Fruit fly (Drosophila melanogaster) whole organism, embryonic: ENCODE results near the gene Indy-2.

Experiments used
- Aef1 ChIP-seq: fragments of 200-800 bp; sonication (Bioruptor generic); IDR thresholded peaks from 3 replicates; pipeline ENCODE4 v1.3.6; 2022; ENCODE audit warnings: missing biosample characterization, missing genetic modification characterization
- Blimp-1 ChIP-seq: fragments of 200-800 bp; sonication (Bioruptor generic); optimal IDR thresholded peaks from 3 replicates; lab custom pipeline; 2018; ENCODE audit warnings: missing biosample characterization, missing genetic modification characterization, mild to moderate bottlenecking, moderate library complexity, missing genetic modification reagents
- CG10543 ChIP-seq: fragments of 200-800 bp; sonication (Bioruptor generic); optimal IDR thresholded peaks from 3 replicates; lab custom pipeline; 2017; ENCODE audit warnings: missing biosample characterization, mild to moderate bottlenecking, missing genetic modification characterization, moderate library complexity
- CG13775 ChIP-seq: fragments of 200-800 bp; sonication (Bioruptor generic); optimal IDR thresholded peaks from 3 replicates; lab custom pipeline; 2017; ENCODE audit warnings: missing biosample characterization, mild to moderate bottlenecking, missing genetic modification characterization
- CG14050 ChIP-seq: fragments of 200-800 bp; sonication (Bioruptor generic); IDR thresholded peaks from 3 replicates; pipeline ENCODE4 v1.3.6; 2022; ENCODE audit warnings: missing biosample characterization, missing genetic modification characterization
- CG14441 ChIP-seq: fragments of 200-800 bp; sonication (Bioruptor generic); IDR thresholded peaks from 2 replicates; pipeline ENCODE4 v1.3.6; 2022; ENCODE audit warnings: missing biosample characterization, missing genetic modification characterization
- CG15011 ChIP-seq: fragments of 200-800 bp; sonication (Bioruptor generic); optimal IDR thresholded peaks from 3 replicates; lab custom pipeline; 2018; ENCODE audit warnings: missing biosample characterization, mild to moderate bottlenecking, missing genetic modification characterization
- CG15514 ChIP-seq: fragments of 200-800 bp; sonication (Bioruptor generic); optimal IDR thresholded peaks from 3 replicates; lab custom pipeline; 2017; ENCODE audit warnings: missing biosample characterization, missing genetic modification characterization, mild to moderate bottlenecking, moderate library complexity, missing genetic modification reagents
- CG15696 ChIP-seq: fragments of 200-800 bp; sonication (Bioruptor generic); optimal IDR thresholded peaks from 2 replicates; lab custom pipeline; 2019; ENCODE audit warnings: missing biosample characterization, mild to moderate bottlenecking, missing genetic modification characterization, moderate library complexity
- CG18619 ChIP-seq: fragments of 200-800 bp; sonication (Bioruptor generic); optimal IDR thresholded peaks from 3 replicates; lab custom pipeline; 2017; ENCODE audit warnings: missing biosample characterization, mild to moderate bottlenecking, missing genetic modification characterization
- CG2712 ChIP-seq: fragments of 200-800 bp; optimal IDR thresholded peaks from 3 replicates; lab custom pipeline; 2019; ENCODE audit warnings: missing biosample characterization, mild to moderate bottlenecking, missing genetic modification characterization, moderate library complexity
- CG2889 ChIP-seq: fragments of 200-800 bp; sonication (Bioruptor generic); IDR thresholded peaks from 3 replicates; pipeline ENCODE4 v1.3.6; 2022; ENCODE audit warnings: missing biosample characterization, missing genetic modification characterization
- CG30431 ChIP-seq: fragments of 200-800 bp; sonication (Bioruptor generic); optimal IDR thresholded peaks from 2 replicates; lab custom pipeline; 2017; ENCODE audit warnings: missing biosample characterization, missing genetic modification characterization
- CG32772 ChIP-seq: fragments of 200-800 bp; sonication (Bioruptor generic); IDR thresholded peaks from 2 replicates; pipeline ENCODE4 v1.3.6; 2022; ENCODE audit warnings: missing biosample characterization, missing genetic modification characterization
- CG33557 ChIP-seq: fragments of 200-800 bp; sonication (Bioruptor generic); optimal IDR thresholded peaks from 2 replicates; lab custom pipeline; 2019; ENCODE audit warnings: missing biosample characterization, mild to moderate bottlenecking, missing genetic modification characterization, moderate library complexity
- CG34224 ChIP-seq: fragments of 200-800 bp; sonication (Bioruptor generic); IDR thresholded peaks from 3 replicates; pipeline ENCODE4 v1.3.6; 2022; ENCODE audit warnings: missing biosample characterization, missing genetic modification characterization; ENCODE audit not compliant: partially characterized antibody
- CG34422 ChIP-seq: fragments of 200-800 bp; sonication (Bioruptor generic); IDR thresholded peaks from 3 replicates; pipeline ENCODE4 v1.3.6; 2022; ENCODE audit warnings: missing biosample characterization, missing genetic modification characterization
- CG9437 ChIP-seq: fragments of 200-800 bp; sonication (Bioruptor generic); optimal IDR thresholded peaks from 2 replicates; lab custom pipeline; 2018; ENCODE audit warnings: missing biosample characterization, mild to moderate bottlenecking, missing genetic modification characterization
- Chrac-16 ChIP-seq: fragments of 200-800 bp; sonication (Bioruptor generic); optimal IDR thresholded peaks from 3 replicates; lab custom pipeline; 2016; ENCODE audit warnings: missing biosample characterization, missing genetic modification characterization
- D ChIP-seq, 2 experiments: fragments of 200-800 bp in 1 of 2; fragments of >200 bp in 1 of 2; sonication (Bioruptor generic) in 1 of 2; optimal IDR thresholded peaks; 2 replicates in 1 of 2; 3 replicates in 1 of 2; lab custom pipeline; 2017; ENCODE audit warnings: mild to moderate bottlenecking in 1 of 2, missing biosample characterization in 1 of 2, missing genetic modification characterization in 1 of 2, missing genetic modification reagents in 1 of 2
- Drgx ChIP-seq: fragments of 200-800 bp; sonication (Bioruptor generic); IDR thresholded peaks from 2 replicates; pipeline ENCODE4 v1.3.6; 2022; ENCODE audit warnings: missing biosample characterization, missing genetic modification characterization
- E2f2 ChIP-seq: fragments of 200-800 bp; sonication (Bioruptor generic); IDR thresholded peaks from 2 replicates; pipeline ENCODE4 v1.3.6; 2022; ENCODE audit warnings: missing biosample characterization, missing genetic modification characterization
- Ets65A ChIP-seq: fragments of 200-800 bp; sonication (Bioruptor generic); peaks from one replicate; lab custom pipeline; 2016; ENCODE audit warnings: missing biosample characterization, missing genetic modification characterization
- Hmr ChIP-seq: fragments of 200-800 bp; sonication (Bioruptor generic); optimal IDR thresholded peaks from 3 replicates; lab custom pipeline; 2017; ENCODE audit warnings: mild to moderate bottlenecking, missing biosample characterization, missing genetic modification reagents, missing genetic modification characterization
- Mes4 ChIP-seq: fragments of 200-800 bp; sonication (Bioruptor generic); optimal IDR thresholded peaks from 2 replicates; lab custom pipeline; 2016; ENCODE audit warnings: missing biosample characterization, missing genetic modification characterization
- Trl ChIP-seq, 3 experiments: fragments of >200 bp in 2 of 3; fragments of 200-800 bp in 1 of 3; sonication (Bioruptor generic) in 1 of 3; optimal IDR thresholded peaks; 2 replicates in 1 of 3; 3 replicates in 2 of 3; lab custom pipeline; 2016 to 2017; ENCODE audit warnings: missing biosample characterization in 1 of 3, missing genetic modification characterization in 1 of 3
- Usf ChIP-seq: fragments of 200-800 bp; sonication (Bioruptor generic); optimal IDR thresholded peaks from 2 replicates; lab custom pipeline; 2017; ENCODE audit warnings: missing genotype, missing biosample characterization, missing genetic modification characterization
- ap ChIP-seq: fragments of 200-800 bp; sonication (Bioruptor generic); IDR thresholded peaks from 2 replicates; pipeline ENCODE4 v1.3.6; 2022; ENCODE audit warnings: missing biosample characterization, missing genetic modification characterization
- cad ChIP-seq: fragments of >200 bp; optimal IDR thresholded peaks from 2 replicates; lab custom pipeline; 2017; ENCODE audit warnings: missing biosample characterization, missing genetic modification characterization
- chn ChIP-seq: fragments of 200-800 bp; sonication (Bioruptor generic); optimal IDR thresholded peaks from 2 replicates; lab custom pipeline; 2016; ENCODE audit warnings: missing biosample characterization, missing genetic modification characterization
- dm ChIP-seq: fragments of 200-800 bp; sonication (Bioruptor generic); optimal IDR thresholded peaks from 3 replicates; lab custom pipeline; 2016; ENCODE audit warnings: missing biosample characterization, missing genetic modification characterization
- dysf ChIP-seq: fragments of 200-800 bp; sonication (Bioruptor generic); IDR thresholded peaks from 3 replicates; pipeline ENCODE4 v1.3.6; 2022; ENCODE audit warnings: missing biosample characterization, missing genetic modification characterization
- fd64A ChIP-seq: fragments of 200-800 bp; sonication (Bioruptor generic); optimal IDR thresholded peaks from 3 replicates; lab custom pipeline; 2018; ENCODE audit warnings: missing biosample characterization, mild to moderate bottlenecking, missing genetic modification characterization
- gem ChIP-seq: fragments of 200-800 bp; sonication (Bioruptor generic); optimal IDR thresholded peaks from 2 replicates; lab custom pipeline; 2019; ENCODE audit warnings: missing biosample characterization, mild to moderate bottlenecking, missing genetic modification characterization, moderate library complexity
- gfzf ChIP-seq: fragments of 200-800 bp; sonication (Bioruptor generic); optimal IDR thresholded peaks from 2 replicates; lab custom pipeline; 2016; ENCODE audit warnings: missing biosample characterization, mild to moderate bottlenecking, missing genetic modification characterization, moderate library complexity
- gsb ChIP-seq: fragments of 200-800 bp; sonication (Bioruptor generic); IDR thresholded peaks from 2 replicates; pipeline ENCODE4 v1.3.6; 2022; ENCODE audit warnings: missing biosample characterization, missing genetic modification characterization
- her ChIP-seq: fragments of 200-800 bp; sonication (Bioruptor generic); optimal IDR thresholded peaks from 2 replicates; lab custom pipeline; 2016; ENCODE audit warnings: missing biosample characterization, missing genetic modification characterization
- lov ChIP-seq, 2 experiments: fragments of 200-800 bp in 1 of 2; fragments of >200 bp in 1 of 2; sonication (Bioruptor generic) in 1 of 2; IDR thresholded peaks in 1 of 2; optimal IDR thresholded peaks in 1 of 2; 2 replicates in 1 of 2; 3 replicates in 1 of 2; pipeline versions ENCODE4 v1.3.6 to Lab custom; 2017 to 2022; ENCODE audit warnings: missing biosample characterization in 1 of 2, missing genetic modification characterization in 1 of 2
- luna ChIP-seq: fragments of 200-800 bp; sonication (Bioruptor generic); optimal IDR thresholded peaks from 2 replicates; lab custom pipeline; 2016; ENCODE audit warnings: missing biosample characterization, missing genetic modification characterization
- nom ChIP-seq: fragments of 200-800 bp; sonication (Bioruptor generic); optimal IDR thresholded peaks from 2 replicates; lab custom pipeline; 2017; ENCODE audit warnings: missing biosample characterization, missing genetic modification characterization, mild to moderate bottlenecking, moderate library complexity, missing genetic modification reagents
- pita ChIP-seq: fragments of 200-800 bp; sonication (Bioruptor generic); optimal IDR thresholded peaks from 2 replicates; lab custom pipeline; 2017; ENCODE audit warnings: missing biosample characterization, mild to moderate bottlenecking, missing genetic modification characterization
- pzg ChIP-seq: fragments of 200-800 bp; sonication (Bioruptor generic); optimal IDR thresholded peaks from 3 replicates; lab custom pipeline; 2018; ENCODE audit warnings: missing biosample characterization, mild to moderate bottlenecking, missing genetic modification characterization, moderate library complexity
- sc ChIP-seq, 3 experiments: fragments of >200 bp in 2 of 3; fragments of 200-800 bp in 1 of 3; sonication (Bioruptor generic) in 1 of 3; optimal IDR thresholded peaks; 2 replicates in 2 of 3; 3 replicates in 1 of 3; lab custom pipeline; 2017; ENCODE audit warnings: mild to moderate bottlenecking in 1 of 3, missing biosample characterization in 1 of 3, missing genetic modification characterization in 1 of 3, missing genetic modification reagents in 1 of 3
- schlank ChIP-seq: fragments of 200-800 bp; sonication (Bioruptor generic); optimal IDR thresholded peaks from 2 replicates; lab custom pipeline; 2018; ENCODE audit warnings: missing biosample characterization, mild to moderate bottlenecking, missing genetic modification characterization
- scrt ChIP-seq: fragments of 200-800 bp; sonication (Bioruptor generic); optimal IDR thresholded peaks from 2 replicates; lab custom pipeline; 2018; ENCODE audit warnings: missing biosample characterization, mild to moderate bottlenecking, missing genetic modification characterization, moderate library complexity
- ssp ChIP-seq: fragments of 200-800 bp; sonication (Bioruptor generic); IDR thresholded peaks from 2 replicates; pipeline ENCODE4 v1.3.6; 2022; ENCODE audit warnings: missing biosample characterization, missing genetic modification characterization
- trh ChIP-seq: fragments of 200-800 bp; sonication (Bioruptor generic); optimal IDR thresholded peaks from 2 replicates; lab custom pipeline; 2016; ENCODE audit warnings: missing biosample characterization, missing genetic modification characterization
- twi ChIP-seq: fragments of 200-800 bp; optimal IDR thresholded peaks from 2 replicates; lab custom pipeline; 2019; ENCODE audit warnings: missing biosample characterization, mild to moderate bottlenecking, missing genetic modification characterization, moderate library complexity
- vfl ChIP-seq: fragments of 200-800 bp; sonication (Bioruptor generic); optimal IDR thresholded peaks from 2 replicates; lab custom pipeline; 2016; ENCODE audit warnings: missing biosample characterization, missing genetic modification characterization

The Indy-2 gene

dm6 chr3R:19998418-19998817 lies 44.1 kb upstream of the Indy-2 start (continued):
- TF ChIP-seq CG15514 (GFP tag; lab: Kevin White, UChicago), result peak; percentile 20
- TF ChIP-seq CG32772 (GFP tag; lab: Robert Waterston, UW), result peak; percentile 83
- peak; percentile 37; the same call in 1 of the 2 replicates for TF ChIP-seq gsb (GFP tag; lab: Robert Waterston, UW)
- no peak for TF ChIP-seq gfzf (GFP tag; lab: Kevin White, UChicago)
- TF ChIP-seq Ets65A (GFP tag; lab: Kevin White, UChicago), result peak; percentile 95
- TF ChIP-seq CG14050 (GFP tag; lab: Robert Waterston, UW), result peak; percentile 46
- TF ChIP-seq Usf, result peak; percentile 45
- TF ChIP-seq CG13775, result peak; percentile 45
- no peak for TF ChIP-seq Trl (optimal IDR thresholded peaks at IDR 0.05; lab: Kevin White, UChicago)
- TF ChIP-seq Trl (GFP tag; optimal IDR thresholded peaks at IDR 0.05; lab: Kevin White, UChicago), result peak; percentile 68
- peak; percentile 14 for TF ChIP-seq twi
- no peak for TF ChIP-seq CG2889
- TF ChIP-seq Mes4, result peak; percentile 67
- no peak for TF ChIP-seq cad
- peak; percentile 44 for TF ChIP-seq dm (GFP tag; lab: Kevin White, UChicago)
- TF ChIP-seq her, result peak; percentile 63
- no peak for TF ChIP-seq E2f2 (GFP tag; lab: Robert Waterston, UW)
- TF ChIP-seq D (optimal IDR thresholded peaks at IDR 0.05; lab: Kevin White, UChicago), result no peak
- TF ChIP-seq D (GFP tag; optimal IDR thresholded peaks at IDR 0.05; lab: Kevin White, UChicago), result peak; percentile 80
- TF ChIP-seq CG18619 (GFP tag; lab: Kevin White, UChicago), result peak; percentile 26
- TF ChIP-seq pzg (GFP tag; lab: Kevin White, UChicago), result no peak
- TF ChIP-seq lov (optimal IDR thresholded peaks at IDR 0.05; lab: Kevin White, UChicago), result no peak
- TF ChIP-seq lov (GFP tag; IDR thresholded peaks at IDR 0.05; lab: Robert Waterston, UW), result peak; percentile 84
- no peak for TF ChIP-seq schlank (tag; lab: Kevin White, UChicago)
- peak; percentile 67 for TF ChIP-seq ssp (GFP tag; lab: Robert Waterston, UW)
- peak; percentile 74 for TF ChIP-seq fd64A (GFP tag; lab: Kevin White, UChicago)
- TF ChIP-seq dysf (GFP tag; lab: Robert Waterston, UW), result peak; percentile 72
- TF ChIP-seq chn (GFP tag; lab: Kevin White, UChicago), result peak; percentile 68
- TF ChIP-seq CG9437, result peak; percentile 46
- TF ChIP-seq CG34224 (GFP tag; lab: Robert Waterston, UW), result no peak
- TF ChIP-seq scrt (GFP tag; lab: Kevin White, UChicago), result peak; percentile 13
- no peak for TF ChIP-seq luna (GFP tag; lab: Kevin White, UChicago)
- peak; percentile 71 for TF ChIP-seq Chrac-16 (GFP tag; lab: Kevin White, UChicago)
- no peak for TF ChIP-seq trh (GFP tag; lab: Kevin White, UChicago)
- TF ChIP-seq CG15696, result peak; percentile 69
- TF ChIP-seq CG15011, result peak; percentile 3
- TF ChIP-seq CG34422 (GFP tag; lab: Robert Waterston, UW), result no peak; the same call in none of the 3 replicates
- TF ChIP-seq Hmr (GFP tag; lab: Kevin White, UChicago), result peak; percentile 19
- TF ChIP-seq Aef1 (GFP tag; lab: Robert Waterston, UW), result no peak
- peak; percentile 86 for TF ChIP-seq Blimp-1 (GFP tag; lab: Kevin White, UChicago)
- TF ChIP-seq Drgx (GFP tag; lab: Robert Waterston, UW), result peak; percentile 72
- TF ChIP-seq CG14441 (GFP tag; lab: Robert Waterston, UW), result peak; percentile 47; the same call in 1 of the 2 replicates
- no peak for TF ChIP-seq CG10543 (GFP tag; lab: Kevin White, UChicago)
- TF ChIP-seq ap (GFP tag; lab: Robert Waterston, UW), result peak; percentile 62
- TF ChIP-seq pita (GFP tag; lab: Kevin White, UChicago), result no peak
- peak; percentile 85 for TF ChIP-seq gem (tag; lab: Kevin White, UChicago)
- peak; percentile 73 for TF ChIP-seq CG33557 (GFP tag; lab: Kevin White, UChicago)
- TF ChIP-seq nom (GFP tag; lab: Kevin White, UChicago), result no peak
- peak; percentile 87 for TF ChIP-seq CG2712 (tag; lab: Kevin White, UChicago)
- TF ChIP-seq sc (optimal IDR thresholded peaks at IDR 0.05; lab: Kevin White, UChicago), result no peak
- peak; percentile 70 for TF ChIP-seq sc (GFP tag; optimal IDR thresholded peaks at IDR 0.05; lab: Kevin White, UChicago)
- peak; percentile 75 for TF ChIP-seq CG30431 (GFP tag; lab: Kevin White, UChicago)
- no peak for TF ChIP-seq vfl (GFP tag; lab: Kevin White, UChicago)
